Worm (Caenorhabditis elegans) whole organism, young adult: ENCODE measurements around the gene T07D3.4.

Experiments
- K11D2.4 ChIP-seq: fragments of 200-800 bp; sonication (Bioruptor generic); IDR thresholded peaks from 2 replicates; pipeline ENCODE4 v1.3.6; 2022; ENCODE audit warnings: missing genetic modification reagents, missing genetic modification characterization, missing compliant biosample characterization
- ZK185.1 ChIP-seq: sonication (generic microtip); optimal IDR thresholded peaks from 2 replicates; lab custom pipeline; 2016; ENCODE audit warnings: mild to moderate bottlenecking, missing genetic modification characterization, missing compliant biosample characterization; ENCODE audit not compliant: poor library complexity, severe bottlenecking
- ama-1 ChIP-seq, 3 experiments: fragments of 150-350 bp in 1 of 3; sonication (generic microtip) in 2 of 3; optimal IDR thresholded peaks; 2 replicates each; lab custom pipeline; 2014 to 2018; ENCODE audit warnings: missing biosample characterization in 2 of 3, missing genetic modification characterization in 2 of 3, missing genetic modification reagents in 2 of 3
- attf-6 ChIP-seq: fragments of 200-800 bp; sonication (Bioruptor generic); IDR thresholded peaks from 2 replicates; pipeline ENCODE4 v1.3.6; 2022; ENCODE audit warnings: missing genetic modification reagents, missing genetic modification characterization, missing compliant biosample characterization
- cebp-2 ChIP-seq: fragments of 200-800 bp; sonication (Bioruptor generic); IDR thresholded peaks from 2 replicates; pipeline ENCODE4 v1.3.6; 2022; ENCODE audit warnings: missing genetic modification characterization, missing compliant biosample characterization
- dpl-1 ChIP-seq: fragments of 150-350 bp; optimal IDR thresholded peaks from 2 replicates; lab custom pipeline; 2014; ENCODE audit warnings: missing biosample characterization, missing genetic modification reagents, missing genetic modification characterization
- let-526 ChIP-seq: fragments of 200-800 bp; sonication (Bioruptor generic); IDR thresholded peaks from 2 replicates; pipeline ENCODE4 v1.3.6; 2022; ENCODE audit warnings: missing genetic modification reagents, missing genetic modification characterization, missing compliant biosample characterization
- lin-35 ChIP-seq, 3 experiments: fragments of 150-350 bp in 2 of 3; sonication (generic microtip) in 1 of 3; optimal IDR thresholded peaks; 2 replicates each; lab custom pipeline; 2014 to 2018; ENCODE audit warnings: missing biosample characterization in 3 of 3, missing genetic modification characterization in 3 of 3, missing genetic modification reagents in 3 of 3
- lin-54 ChIP-seq: fragments of 200-800 bp; sonication (Bioruptor generic); optimal IDR thresholded peaks from 2 replicates; lab custom pipeline; 2018; ENCODE audit warnings: mild to moderate bottlenecking, missing genetic modification characterization, missing compliant biosample characterization
- lsy-27 ChIP-seq: sonication (generic microtip); optimal IDR thresholded peaks from 2 replicates; lab custom pipeline; 2017; ENCODE audit warnings: missing genetic modification characterization, mild to moderate bottlenecking, missing compliant biosample characterization, antibody characterized with exemption, missing genotype, borderline replicate concordance; ENCODE audit not compliant: insufficient read depth
- madf-8 ChIP-seq: fragments of 200-800 bp; sonication (Bioruptor generic); conservative IDR thresholded peaks from 2 replicates; pipeline ENCODE4 v1.3.6; 2022; ENCODE audit warnings: missing genetic modification reagents, missing genetic modification characterization, missing compliant biosample characterization
- mes-4 ChIP-seq: sonication (generic microtip); optimal IDR thresholded peaks from 2 replicates; lab custom pipeline; 2016; ENCODE audit warnings: missing genotype, missing genetic modification characterization, missing compliant biosample characterization
- nfya-1 ChIP-seq: sonication (generic microtip); optimal IDR thresholded peaks from 2 replicates; lab custom pipeline; 2017; ENCODE audit warnings: antibody characterized with exemption, missing compliant biosample characterization, missing genetic modification characterization, borderline replicate concordance; ENCODE audit not compliant: insufficient read depth
- ztf-18 ChIP-seq: sonication (generic microtip); optimal IDR thresholded peaks from 2 replicates; lab custom pipeline; 2016; ENCODE audit warnings: missing genotype, mild to moderate bottlenecking, missing genetic modification characterization, missing compliant biosample characterization

- TF ChIP-seq let-526 (no peak), cebp-2 (GFP tag; lab: Robert Waterston, UW) (no peak), K11D2.4 (GFP tag; lab: Robert Waterston, UW) (no peak), dpl-1 (GFP tag; lab: Kevin White, UChicago) (no peak), mes-4 (tag; lab: Kevin White, UChicago) (no peak), lin-35 (GFP tag; optimal IDR thresholded peaks at IDR 0.05; lab: Kevin White, UChicago) (no peak), ama-1 (optimal IDR thresholded peaks at IDR 0.05; lab: Kevin White, UChicago) (no peak), ama-1 (GFP tag; optimal IDR thresholded peaks at IDR 0.05; lab: Kevin White, UChicago) (no peak), lin-54 (GFP tag; lab: Kevin White, UChicago) (no peak), madf-8 (GFP tag; lab: Robert Waterston, UW) (no peak), ZK185.1 (tag; lab: Kevin White, UChicago) (no peak), nfya-1 (tag; lab: Kevin White, UChicago) (no peak), ztf-18 (tag; lab: Kevin White, UChicago) (no peak), lsy-27 (tag; lab: Kevin White, UChicago) (no peak), attf-6 (no peak)
These were observed 25.2 kb downstream of the T07D3.4 start, which contains the start of gene fbxc-33 for ce11 chrII:913222-913722.
